Worm (Caenorhabditis elegans) whole organism, L2 larva: Measurements from ENCODE around the gene srz-9.

Experiments
- C34F6.9 ChIP-seq: fragments of 150-350 bp; optimal IDR thresholded peaks from 2 replicates; lab custom pipeline; 2014; ENCODE audit warnings: missing biosample characterization, missing genetic modification characterization
- ama-1 ChIP-seq: fragments of 150-350 bp; optimal IDR thresholded peaks from 2 replicates; lab custom pipeline; 2018; ENCODE audit warnings: inconsistent platforms
- lin-39 ChIP-seq: fragments of 150-350 bp; optimal IDR thresholded peaks from 2 replicates; lab custom pipeline; 2014; ENCODE audit warnings: missing biosample characterization, missing genetic modification reagents, missing genetic modification characterization
- lsy-2 ChIP-seq, 2 experiments: fragments of 150-350 bp in 1 of 2; sonication (generic microtip) in 1 of 2; optimal IDR thresholded peaks; 2 replicates each; lab custom pipeline; 2014 to 2017; ENCODE audit warnings: missing biosample characterization in 2 of 2, missing genetic modification characterization in 2 of 2
- nhr-11 ChIP-seq: fragments of 150-350 bp; optimal IDR thresholded peaks from 2 replicates; lab custom pipeline; 2014; ENCODE audit warnings: missing biosample characterization, missing genetic modification characterization
- nhr-23 ChIP-seq: fragments of 150-350 bp; optimal IDR thresholded peaks from 2 replicates; lab custom pipeline; 2014; ENCODE audit warnings: missing biosample characterization, missing genetic modification reagents, missing genetic modification characterization
- skn-1 ChIP-seq: sonication (generic microtip); optimal IDR thresholded peaks from 2 replicates; lab custom pipeline; 2017; ENCODE audit warnings: missing biosample characterization, missing genetic modification characterization
- snpc-4 ChIP-seq: fragments of 150-350 bp; optimal IDR thresholded peaks from 2 replicates; lab custom pipeline; 2014; ENCODE audit warnings: missing biosample characterization, missing genetic modification characterization
- unc-62 ChIP-seq: fragments of 150-350 bp; optimal IDR thresholded peaks from 2 replicates; lab custom pipeline; 2014; ENCODE audit warnings: missing biosample characterization, missing genetic modification reagents, missing genetic modification characterization

- TF ChIP-seq lin-39 (tag; lab: Kevin White, UChicago) (no peak), lsy-2 (tag; optimal IDR thresholded peaks at IDR 0.05; lab: Kevin White, UChicago) (no peak), snpc-4 (tag; lab: Kevin White, UChicago) (no peak), nhr-23 (tag; lab: Kevin White, UChicago) (no peak), unc-62 (no peak), C34F6.9 (tag; lab: Kevin White, UChicago) (no peak), nhr-11 (tag; lab: Kevin White, UChicago) (no peak), skn-1 (no peak), ama-1 (lab: Kevin White, UChicago) (no peak)
These were observed 41.8 kb upstream of the srz-9 start for ce11 chrIII:1221995-1222394.
